Worm (Caenorhabditis elegans): ENCODE results near the gene F36D3.4.

Gene F36D3.4

ce11 chrV:16537908-16538446 is 20.5 kb upstream of the F36D3.4 start, which contains the start of gene Y32B12B.2 (continued):
- no peak for TF ChIP-seq ces-1 (GFP tag; optimal IDR thresholded peaks at IDR 0.05)
- no peak for TF ChIP-seq zag-1 (tag; optimal IDR thresholded peaks at IDR 0.05)
- no peak for TF ChIP-seq daf-19 (GFP tag; conservative IDR thresholded peaks at IDR 0.05)
- no peak for TF ChIP-seq daf-8 (GFP tag; IDR thresholded peaks at IDR 0.05)
- TF ChIP-seq arid-1 (GFP tag; conservative IDR thresholded peaks at IDR 0.05) = no peak
- no peak for TF ChIP-seq nhr-6 (tag; optimal IDR thresholded peaks at IDR 0.05)
- no peak for TF ChIP-seq nhr-102 (tag; optimal IDR thresholded peaks at IDR 0.05)
- no peak for TF ChIP-seq aly-2 (tag; optimal IDR thresholded peaks at IDR 0.05)
- TF ChIP-seq ceh-20 (GFP tag; IDR thresholded peaks at IDR 0.05) = 0 out of 2 replicates have a peak, but pooled peaks have one; percentile 9
- TF ChIP-seq F26F4.8 (GFP tag; conservative IDR thresholded peaks at IDR 0.05) = no peak
- peak; percentile 36; the same call in 1 of the 2 replicates for TF ChIP-seq ctbp-1 (GFP tag; IDR thresholded peaks at IDR 0.05)
- no peak for TF ChIP-seq nhr-77 (tag; optimal IDR thresholded peaks at IDR 0.05)
- no peak for TF ChIP-seq dmd-9 (GFP tag; IDR thresholded peaks at IDR 0.05)
- TF ChIP-seq T26A8.4 (GFP tag; IDR thresholded peaks at IDR 0.05) = 0 out of 2 replicates have a peak, but pooled peaks have one; percentile 23
- no peak for TF ChIP-seq ceh-44 (GFP tag; IDR thresholded peaks at IDR 0.05)
- TF ChIP-seq ZK546.5 (tag; optimal IDR thresholded peaks at IDR 0.05) = no peak
- TF ChIP-seq pqm-1 (tag; optimal IDR thresholded peaks at IDR 0.05) = no peak

DNA sequence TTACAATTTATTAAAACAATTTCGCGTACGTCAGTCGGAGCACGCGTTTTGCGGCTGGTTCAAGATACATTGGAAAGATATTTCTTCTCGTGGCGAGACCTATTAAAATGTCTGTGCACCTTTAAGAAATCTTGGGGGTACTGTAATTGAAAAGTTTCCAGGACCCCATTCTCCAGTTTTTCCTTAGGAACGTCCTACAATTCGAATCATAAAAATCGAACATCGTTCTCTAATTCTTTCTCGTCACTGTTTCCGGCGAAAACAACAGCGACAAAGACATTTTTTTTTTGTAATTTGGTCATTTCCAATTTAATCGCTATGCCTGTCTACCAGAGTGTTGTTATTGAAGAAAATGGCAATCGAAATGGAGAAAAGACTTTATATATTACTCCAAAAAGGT is 19.2 kb upstream of the F36D3.4 start, which contains the start of gene Y32B12B.1:
TSS of gene Y32B12B.1 (plus strand) at position 301 of the 400 bp plus-strand sequence.
- TF ChIP-seq unc-39 (tag; optimal IDR thresholded peaks at IDR 0.05) (no peak), mdt-29 (GFP tag; IDR thresholded peaks at IDR 0.05) (no peak), daf-12 (tag; optimal IDR thresholded peaks at IDR 0.05) (no peak), attf-4 (tag; optimal IDR thresholded peaks at IDR 0.05) (no peak), egl-27 (tag; optimal IDR thresholded peaks at IDR 0.05) (no peak), ama-1 (optimal IDR thresholded peaks at IDR 0.05) (no peak)

DNA sequence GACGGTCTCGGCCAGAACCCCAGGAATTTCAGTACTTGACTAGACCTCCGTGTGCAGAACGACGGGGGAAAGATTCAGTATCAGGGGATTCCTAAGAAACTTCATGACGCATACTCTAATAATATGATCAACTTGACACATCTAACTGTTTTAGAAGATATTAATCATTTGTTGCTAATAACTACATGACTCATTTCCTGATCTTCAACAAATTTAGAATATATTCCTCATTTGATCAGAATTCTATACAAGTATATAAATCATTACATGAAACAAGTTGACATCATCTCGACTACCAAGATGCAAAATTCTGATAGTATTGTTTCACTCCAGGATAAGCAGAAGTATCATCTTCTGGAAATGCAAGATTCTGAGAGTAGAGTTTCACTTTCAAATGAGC is 17.7 kb upstream of the F36D3.4 start, which contains the start of gene Y32B12B.8:
TSS of gene Y32B12B.8 (plus strand) at position 301 of the 400 bp plus-strand sequence.
- TF ChIP-seq unc-130 (GFP tag; optimal IDR thresholded peaks at IDR 0.05) = no peak
- no peak for TF ChIP-seq lin-29 (GFP tag; IDR thresholded peaks at IDR 0.05)
- TF ChIP-seq unc-39 (tag; optimal IDR thresholded peaks at IDR 0.05) = no peak
- no peak for TF ChIP-seq zip-11 (GFP tag; IDR thresholded peaks at IDR 0.05)
- TF ChIP-seq ZK546.5 (tag; optimal IDR thresholded peaks at IDR 0.05) = no peak
- no peak for TF ChIP-seq cey-2 (tag; optimal IDR thresholded peaks at IDR 0.05; ENCODE audit: borderline replicate concordance, insufficient read depth)
- no peak for TF ChIP-seq lim-7 (GFP tag; IDR thresholded peaks at IDR 0.05)
- no peak for TF ChIP-seq nhr-6 (tag; optimal IDR thresholded peaks at IDR 0.05)
- no peak for TF ChIP-seq lin-15B (tag; optimal IDR thresholded peaks at IDR 0.05)
- no peak for TF ChIP-seq daf-19 (GFP tag; conservative IDR thresholded peaks at IDR 0.05)

DNA sequence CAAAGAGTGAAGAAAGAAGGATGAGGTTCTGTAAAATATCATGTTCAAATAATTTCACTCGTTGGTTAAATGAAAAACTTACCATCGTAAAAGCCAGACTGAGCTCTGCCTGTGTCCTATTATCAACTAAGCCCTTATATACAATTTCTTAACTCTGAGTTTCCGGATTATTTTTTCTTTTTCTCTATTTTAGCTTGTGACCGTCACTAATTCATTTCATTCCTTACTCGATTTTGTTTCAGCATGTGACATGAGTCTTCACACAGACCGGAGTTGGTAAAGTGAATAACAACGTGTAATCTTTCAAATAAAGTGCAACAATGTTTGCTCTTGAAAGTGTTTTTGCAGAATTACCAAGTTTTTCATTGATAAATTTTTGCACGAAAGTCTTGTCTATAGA is 16.5 kb upstream of the F36D3.4 start, which contains the start of gene cpr-2:
TSS of gene cpr-2 (minus strand) at position 101 of the 400 bp plus-strand sequence.
- TF ChIP-seq nhr-48 (tag; optimal IDR thresholded peaks at IDR 0.05) (no peak), mxl-3 (GFP tag; optimal IDR thresholded peaks at IDR 0.05) (no peak), tra-1 (GFP tag; IDR thresholded peaks at IDR 0.05) (no peak), lin-29 (GFP tag; IDR thresholded peaks at IDR 0.05) (no peak), lin-38 (GFP tag; IDR thresholded peaks at IDR 0.05) (no peak), Y105C5A.15 (GFP tag; IDR thresholded peaks at IDR 0.05) (no peak), unc-39 (tag; optimal IDR thresholded peaks at IDR 0.05) (no peak), daf-8 (GFP tag; IDR thresholded peaks at IDR 0.05) (no peak), dve-1 (tag; optimal IDR thresholded peaks at IDR 0.05; ENCODE audit: insufficient read depth) (no peak), unc-62 (GFP tag; optimal IDR thresholded peaks at IDR 0.05 in 1 of 2) (no peak), unc-62 (tag; optimal IDR thresholded peaks at IDR 0.05) (no peak), ama-1 (optimal IDR thresholded peaks at IDR 0.05) (no peak)
